Fruit fly (Drosophila melanogaster): ENCODE measurements around the gene CG14572.
A peak's percentile ranks its signal among the peaks of the same experiment; 100 is the strongest.

CG14572 gene

dm6 chr3L:21738175-21739016, 2.9 kb upstream of the CG14572 start, which contains the start of gene CG14567 (continued):
- no peak for TF ChIP-seq CG7357 (GFP tag; IDR thresholded peaks at IDR 0.05)
- TF ChIP-seq HmgD (GFP tag; optimal IDR thresholded peaks at IDR 0.05): no peak
- TF ChIP-seq slbo (GFP tag; IDR thresholded peaks at IDR 0.05): peak; percentile 63
- TF ChIP-seq bsh (GFP tag; optimal IDR thresholded peaks at IDR 0.05): peak in 1 of 2 experiments; percentile 55
- no peak for TF ChIP-seq CG8944 (GFP tag; optimal IDR thresholded peaks at IDR 0.05)
- no peak for TF ChIP-seq br (optimal IDR thresholded peaks at IDR 0.05)
- TF ChIP-seq Oli (tag; optimal IDR thresholded peaks at IDR 0.05): peak; percentile 37
- TF ChIP-seq CG17612 (GFP tag; IDR thresholded peaks at IDR 0.05): no peak
- TF ChIP-seq CG3995 (GFP tag; optimal IDR thresholded peaks at IDR 0.05): no peak
- TF ChIP-seq disco-r (GFP tag; optimal IDR thresholded peaks at IDR 0.05): no peak
- TF ChIP-seq lmd (GFP tag; IDR thresholded peaks at IDR 0.05): peak; percentile 36; the same call in 1 of the 2 replicates
- no peak for TF ChIP-seq Dbx (GFP tag; IDR thresholded peaks at IDR 0.05)
- no peak for TF ChIP-seq Hsf (GFP tag; optimal IDR thresholded peaks at IDR 0.05)
- no peak for TF ChIP-seq CG2202 (tag; optimal IDR thresholded peaks at IDR 0.05)
- peak; percentile 38; the same call in 1 of the 2 replicates for TF ChIP-seq stc (GFP tag; IDR thresholded peaks at IDR 0.05)
- TF ChIP-seq MESR4 (GFP tag; optimal IDR thresholded peaks at IDR 0.05): no peak
- peak; percentile 51; the same call in 1 of the 2 replicates for TF ChIP-seq CG32772 (GFP tag; IDR thresholded peaks at IDR 0.05)
- TF ChIP-seq Xbp1 (GFP tag; optimal IDR thresholded peaks at IDR 0.05): peak; percentile 45
- no peak for TF ChIP-seq ems (GFP tag; optimal IDR thresholded peaks at IDR 0.05)
- peak; percentile 31 for TF ChIP-seq CG8388 (GFP tag; optimal IDR thresholded peaks at IDR 0.05)
- TF ChIP-seq sim (GFP tag; IDR thresholded peaks at IDR 0.05): no peak
- no peak for TF ChIP-seq hbn (GFP tag; IDR thresholded peaks at IDR 0.05; ENCODE audit: partially characterized antibody)
- no peak for TF ChIP-seq insv (GFP tag; optimal IDR thresholded peaks at IDR 0.05)
- peak; percentile 33 for TF ChIP-seq fd96Cb (tag; optimal IDR thresholded peaks at IDR 0.05)
- TF ChIP-seq CG15479 (GFP tag; optimal IDR thresholded peaks at IDR 0.05): no peak
- TF ChIP-seq tin (GFP tag; optimal IDR thresholded peaks at IDR 0.05): peak; percentile 13
- no peak for TF ChIP-seq otp (GFP tag; IDR thresholded peaks at IDR 0.05)
- TF ChIP-seq dm (GFP tag; optimal IDR thresholded peaks at IDR 0.05): no peak
- TF ChIP-seq Awh (GFP tag; IDR thresholded peaks at IDR 0.05): 0 out of 2 replicates have a peak, but pooled peaks have one; percentile 9
- no peak for TF ChIP-seq Sry-β (GFP tag; optimal IDR thresholded peaks at IDR 0.05)
- no peak for TF ChIP-seq CG13296 (GFP tag; optimal IDR thresholded peaks at IDR 0.05)
- TF ChIP-seq hth (optimal IDR thresholded peaks at IDR 0.05): no peak
- TF ChIP-seq CG18476 (GFP tag; optimal IDR thresholded peaks at IDR 0.05): no peak
- TF ChIP-seq GATAe (GFP tag; conservative IDR thresholded peaks at IDR 0.05): no peak
- peak; percentile 70 for TF ChIP-seq ci (GFP tag; IDR thresholded peaks at IDR 0.05)
- TF ChIP-seq CG4730 (GFP tag; IDR thresholded peaks at IDR 0.05): no peak
- peak; percentile 8 for TF ChIP-seq tap (tag; optimal IDR thresholded peaks at IDR 0.05)
- no peak for TF ChIP-seq Trl (optimal IDR thresholded peaks at IDR 0.05)
- no peak for TF ChIP-seq Trl (GFP tag; optimal IDR thresholded peaks at IDR 0.05)
- TF ChIP-seq chif (GFP tag; optimal IDR thresholded peaks at IDR 0.05): no peak
- no peak for TF ChIP-seq kni (GFP tag; optimal IDR thresholded peaks at IDR 0.05)
- TF ChIP-seq CG11504 (tag; optimal IDR thresholded peaks at IDR 0.05): peak; percentile 71
- no peak for TF ChIP-seq CG6654 (GFP tag; optimal IDR thresholded peaks at IDR 0.05)
- no peak for TF ChIP-seq CG11398 (GFP tag; optimal IDR thresholded peaks at IDR 0.05)
- TF ChIP-seq Mes4 (GFP tag; optimal IDR thresholded peaks at IDR 0.05): no peak
- TF ChIP-seq Gsc (GFP tag; IDR thresholded peaks at IDR 0.05): no peak
- TF ChIP-seq Hr78 (GFP tag; optimal IDR thresholded peaks at IDR 0.05): no peak
- peak; percentile 46; the same call in 2 of the 3 replicates for TF ChIP-seq row (GFP tag; IDR thresholded peaks at IDR 0.05)
- TF ChIP-seq odd (GFP tag; optimal IDR thresholded peaks at IDR 0.05): no peak
- no peak for TF ChIP-seq ab (GFP tag; optimal IDR thresholded peaks at IDR 0.05)
